Worm (Caenorhabditis elegans) whole organism, mixed stage, embryonic: ENCODE results near the gene efk-1.
A peak's percentile ranks its signal among the peaks of the same experiment; 100 is the strongest.

ENCODE experiments used
- M03D4.4 ChIP-seq: sonication (generic microtip); optimal IDR thresholded peaks from 2 replicates; lab custom pipeline; 2017; ENCODE audit warnings: mild to moderate bottlenecking, missing genetic modification characterization, missing compliant biosample characterization
- bed-3 ChIP-seq: fragments of 200-800 bp; sonication (Bioruptor generic); optimal IDR thresholded peaks from 3 replicates; lab custom pipeline; 2018; ENCODE audit warnings: mild to moderate bottlenecking, missing genetic modification characterization, moderate library complexity, missing compliant biosample characterization
- blmp-1 ChIP-seq: fragments of 150-350 bp; optimal IDR thresholded peaks from 2 replicates; lab custom pipeline; 2014; ENCODE audit warnings: missing biosample characterization, missing genetic modification characterization
- ceh-43 ChIP-seq: fragments of 200-800 bp; sonication (Bioruptor generic); optimal IDR thresholded peaks from 2 replicates; lab custom pipeline; 2018; ENCODE audit warnings: mild to moderate bottlenecking, missing genetic modification characterization, moderate library complexity, missing compliant biosample characterization
- ceh-83 ChIP-seq: fragments of 200-800 bp; sonication (Bioruptor generic); optimal IDR thresholded peaks from 2 replicates; lab custom pipeline; 2018; ENCODE audit warnings: mild to moderate bottlenecking, missing genetic modification characterization, missing compliant biosample characterization
- ces-1 ChIP-seq: fragments of 150-350 bp; optimal IDR thresholded peaks from 2 replicates; lab custom pipeline; 2014; ENCODE audit warnings: missing biosample characterization, missing genetic modification reagents, missing genetic modification characterization
- drap-1 ChIP-seq: fragments of 200-800 bp; sonication (Bioruptor generic); optimal IDR thresholded peaks from 3 replicates; lab custom pipeline; 2018; ENCODE audit warnings: mild to moderate bottlenecking, missing genetic modification characterization, missing compliant biosample characterization
- elt-3 ChIP-seq: fragments of 150-350 bp; optimal IDR thresholded peaks from 2 replicates; lab custom pipeline; 2014; ENCODE audit warnings: missing biosample characterization, missing genetic modification characterization
- ham-2 ChIP-seq: fragments of 200-800 bp; sonication (Bioruptor generic); optimal IDR thresholded peaks from 2 replicates; lab custom pipeline; 2018; ENCODE audit warnings: mild to moderate bottlenecking, missing genetic modification characterization, missing compliant biosample characterization
- lin-13 ChIP-seq: fragments of 150-350 bp; optimal IDR thresholded peaks from 2 replicates; lab custom pipeline; 2014; ENCODE audit warnings: missing biosample characterization, missing genetic modification characterization
- lin-32 ChIP-seq: fragments of 200-800 bp; sonication (Bioruptor generic); optimal IDR thresholded peaks from 2 replicates; lab custom pipeline; 2018; ENCODE audit warnings: mild to moderate bottlenecking, missing genetic modification characterization, missing compliant biosample characterization
- lsy-2 ChIP-seq: fragments of 150-350 bp; optimal IDR thresholded peaks from 2 replicates; lab custom pipeline; 2014; ENCODE audit warnings: missing biosample characterization, missing genetic modification characterization
- mab-5 ChIP-seq: fragments of 150-350 bp; optimal IDR thresholded peaks from 2 replicates; lab custom pipeline; 2014; ENCODE audit warnings: missing biosample characterization, missing genetic modification characterization
- mep-1 ChIP-seq: fragments of 150-350 bp; optimal IDR thresholded peaks from 2 replicates; lab custom pipeline; 2017; ENCODE audit warnings: missing biosample characterization, missing genetic modification reagents, missing genetic modification characterization, inconsistent platforms
- mls-2 ChIP-seq: sonication (generic microtip); optimal IDR thresholded peaks from 2 replicates; lab custom pipeline; 2016; ENCODE audit warnings: mild to moderate bottlenecking, missing genetic modification characterization, moderate library complexity, missing compliant biosample characterization
- nhr-12 ChIP-seq: fragments of 150-350 bp; optimal IDR thresholded peaks from 2 replicates; lab custom pipeline; 2014; ENCODE audit warnings: missing biosample characterization, missing genetic modification characterization
- nhr-2 ChIP-seq: fragments of 150-350 bp; optimal IDR thresholded peaks from 2 replicates; lab custom pipeline; 2014; ENCODE audit warnings: missing biosample characterization, missing genetic modification characterization
- nhr-237 ChIP-seq: fragments of 150-350 bp; optimal IDR thresholded peaks from 2 replicates; lab custom pipeline; 2014; ENCODE audit warnings: missing biosample characterization, missing genetic modification characterization
- nhr-28 ChIP-seq: fragments of 150-350 bp; optimal IDR thresholded peaks from 2 replicates; lab custom pipeline; 2014; ENCODE audit warnings: missing biosample characterization, missing genetic modification characterization
- nhr-76 ChIP-seq: sonication (generic microtip); optimal IDR thresholded peaks from 2 replicates; lab custom pipeline; 2017; ENCODE audit warnings: missing biosample characterization, missing genetic modification characterization
- pha-4 ChIP-seq: fragments of 150-350 bp; optimal IDR thresholded peaks from 2 replicates; lab custom pipeline; 2018; ENCODE audit warnings: missing biosample characterization, missing genetic modification reagents, missing genetic modification characterization
- sem-2 ChIP-seq: fragments of 200-800 bp; sonication (Bioruptor generic); optimal IDR thresholded peaks from 2 replicates; lab custom pipeline; 2018; ENCODE audit warnings: mild to moderate bottlenecking, missing genetic modification characterization, missing compliant biosample characterization
- snpc-4 ChIP-seq: fragments of 150-350 bp; optimal IDR thresholded peaks from 2 replicates; lab custom pipeline; 2014; ENCODE audit warnings: missing biosample characterization, missing genetic modification characterization
- sptf-1 ChIP-seq: sonication (generic microtip); optimal IDR thresholded peaks from 2 replicates; lab custom pipeline; 2017; ENCODE audit warnings: mild to moderate bottlenecking, missing genetic modification characterization, moderate library complexity, missing compliant biosample characterization
- tbx-8 ChIP-seq: fragments of 200-800 bp; sonication (Bioruptor generic); optimal IDR thresholded peaks from 2 replicates; lab custom pipeline; 2018; ENCODE audit warnings: mild to moderate bottlenecking, missing genetic modification characterization, moderate library complexity, missing compliant biosample characterization
- unc-120 ChIP-seq: sonication (generic microtip); optimal IDR thresholded peaks from 2 replicates; lab custom pipeline; 2017; ENCODE audit warnings: missing genetic modification characterization, missing compliant biosample characterization; ENCODE audit not compliant: poor library complexity, severe bottlenecking
- unc-39 ChIP-seq: fragments of 150-350 bp; optimal IDR thresholded peaks from 2 replicates; lab custom pipeline; 2014; ENCODE audit warnings: missing biosample characterization, missing genetic modification characterization
- unc-62 ChIP-seq: fragments of 150-350 bp; optimal IDR thresholded peaks from 2 replicates; lab custom pipeline; 2014; ENCODE audit warnings: missing biosample characterization, missing genetic modification reagents, missing genetic modification characterization
- ztf-11 ChIP-seq: fragments of 150-350 bp; optimal IDR thresholded peaks from 2 replicates; lab custom pipeline; 2014; ENCODE audit warnings: missing biosample characterization, missing genetic modification characterization

efk-1 gene

DNA sequence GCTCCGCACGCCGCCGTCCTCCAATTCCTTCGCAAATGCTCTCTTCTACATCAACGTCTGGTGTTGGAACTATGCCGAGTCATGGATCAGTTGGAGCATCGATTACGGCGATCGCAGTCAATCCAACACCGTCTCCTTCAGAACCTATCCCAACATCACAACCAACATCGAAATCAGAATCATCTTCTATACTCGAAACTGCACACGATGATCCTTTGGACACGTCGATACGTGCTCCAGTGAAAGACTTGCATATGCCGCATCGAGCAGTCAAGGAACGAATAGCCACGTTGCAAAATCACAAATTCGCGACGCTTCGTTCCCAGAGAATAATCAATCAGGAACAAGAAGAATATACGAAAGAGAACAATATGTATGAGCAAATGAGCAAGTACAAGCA is 47.4 kb downstream of the efk-1 start:
- TF ChIP-seq lin-13 (tag; lab: Kevin White, UChicago) (no peak), drap-1 (no peak), mls-2 (tag; lab: Kevin White, UChicago) (no peak), mab-5 (no peak), nhr-76 (tag; lab: Kevin White, UChicago) (no peak), ztf-11 (tag; lab: Kevin White, UChicago) (no peak), lsy-2 (tag; lab: Kevin White, UChicago) (no peak), ham-2 (GFP tag; lab: Kevin White, UChicago) (no peak), snpc-4 (tag; lab: Kevin White, UChicago) (no peak), nhr-28 (tag; lab: Kevin White, UChicago) (no peak), unc-39 (tag; lab: Kevin White, UChicago) (no peak), M03D4.4 (tag; lab: Kevin White, UChicago) (no peak), unc-120 (tag; lab: Kevin White, UChicago) (no peak), pha-4 (tag; lab: Kevin White, UChicago) (no peak), sptf-1 (tag; lab: Kevin White, UChicago) (no peak), bed-3 (GFP tag; lab: Kevin White, UChicago) (no peak), elt-3 (tag; lab: Kevin White, UChicago) (no peak), nhr-2 (tag; lab: Kevin White, UChicago) (no peak), unc-62 (GFP tag; lab: Kevin White, UChicago) (no peak)

DNA sequence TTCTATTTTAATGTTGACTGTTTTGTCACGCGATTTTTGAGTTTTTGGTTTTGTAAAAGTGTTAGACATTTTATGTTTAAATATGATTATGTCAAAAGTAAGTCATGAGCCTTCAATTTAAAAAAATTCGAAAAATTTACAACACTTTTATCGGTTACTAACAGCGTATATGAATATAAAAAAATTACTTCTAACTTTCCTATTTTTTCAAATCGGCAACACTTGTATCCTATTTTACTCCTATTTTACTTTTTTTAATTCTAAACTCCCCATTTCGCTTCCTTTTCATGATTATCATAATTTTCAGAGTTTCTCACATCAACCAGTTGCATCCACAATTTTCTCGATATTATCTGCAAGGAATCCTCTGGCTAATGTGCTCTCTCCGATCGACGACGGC is 50.0 kb downstream of the efk-1 start, which contains the start of gene kin-18:
Gene kin-18, plus strand, starts transcription at position 301 of the 400 bp plus-strand sequence.
- no peak for TF ChIP-seq unc-120 (tag; lab: Kevin White, UChicago)
- TF ChIP-seq mep-1 (tag; lab: Kevin White, UChicago), result no peak
- TF ChIP-seq pha-4 (tag; lab: Kevin White, UChicago), result no peak
- no peak for TF ChIP-seq lin-13 (tag; lab: Kevin White, UChicago)
- no peak for TF ChIP-seq nhr-12 (tag; lab: Kevin White, UChicago)

DNA sequence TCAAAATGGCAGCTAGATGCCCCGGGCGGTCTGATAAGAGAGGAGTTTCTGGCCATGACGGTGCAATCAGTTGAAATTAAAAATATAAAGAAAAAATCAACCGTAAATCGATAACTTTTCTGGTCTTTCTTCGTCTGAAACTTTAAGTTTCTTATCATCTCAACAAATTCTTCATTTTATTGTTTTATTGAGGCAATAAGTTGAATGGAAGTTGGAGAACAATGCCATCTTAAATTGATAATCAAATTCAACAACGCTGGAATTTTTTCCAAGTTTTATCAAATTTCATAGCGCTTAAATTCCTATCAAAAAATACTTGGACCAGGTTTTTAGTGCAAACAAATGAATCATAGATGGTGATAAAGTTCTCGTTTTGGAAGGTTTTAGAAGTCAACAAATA is 51.4 kb downstream of the efk-1 start:
- TF ChIP-seq nhr-2 (tag; lab: Kevin White, UChicago) (no peak), ceh-83 (GFP tag; lab: Kevin White, UChicago) (no peak), nhr-237 (no peak), lsy-2 (tag; lab: Kevin White, UChicago) (no peak), lin-32 (GFP tag; lab: Kevin White, UChicago) (no peak), snpc-4 (tag; lab: Kevin White, UChicago) (no peak), blmp-1 (tag; lab: Kevin White, UChicago) (no peak)

DNA sequence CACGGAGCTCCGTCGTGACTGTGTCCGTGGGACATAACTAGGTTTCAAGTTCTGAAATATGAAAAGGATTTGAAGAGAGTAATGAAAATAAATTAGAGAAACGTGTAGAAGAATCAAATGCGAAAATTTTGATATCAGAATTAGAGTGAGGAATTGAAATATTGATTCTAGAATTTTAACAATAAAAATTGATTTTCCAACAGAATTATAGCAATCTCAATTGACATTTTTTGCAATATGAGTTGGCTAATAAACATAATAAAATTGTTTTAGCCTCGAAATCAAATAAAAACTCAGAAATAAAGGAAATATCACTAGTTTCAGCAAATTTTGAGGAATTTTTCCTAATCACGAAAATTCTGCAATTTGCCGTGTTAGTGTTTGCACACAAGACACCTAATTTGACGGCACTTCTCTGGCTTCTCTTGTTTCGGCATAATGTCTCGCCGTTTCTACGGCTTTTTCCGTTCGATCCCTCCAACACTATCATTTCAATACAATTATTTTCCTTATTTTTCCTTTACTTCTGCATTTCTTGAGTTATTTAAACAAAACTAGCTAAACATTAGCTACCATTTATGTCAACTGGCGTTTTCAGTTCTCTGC is 52.0 kb downstream of the efk-1 start, which contains the start of gene nmt-1:
Gene nmt-1, minus strand, starts transcription at position 51 of the 606 bp plus-strand sequence.
- no peak for TF ChIP-seq tbx-8 (GFP tag; lab: Kevin White, UChicago)
- no peak for TF ChIP-seq nhr-12 (tag; lab: Kevin White, UChicago)
- TF ChIP-seq mep-1 (tag; lab: Kevin White, UChicago), result peak; percentile 19
- peak; percentile 73 for TF ChIP-seq ces-1 (GFP tag; lab: Kevin White, UChicago)
- no peak for TF ChIP-seq sptf-1 (tag; lab: Kevin White, UChicago)
- TF ChIP-seq M03D4.4 (tag; lab: Kevin White, UChicago), result no peak
- TF ChIP-seq unc-39 (tag; lab: Kevin White, UChicago), result no peak
- no peak for TF ChIP-seq sem-2 (GFP tag; lab: Kevin White, UChicago)
- TF ChIP-seq lsy-2 (tag; lab: Kevin White, UChicago), result peak; percentile 53
- no peak for TF ChIP-seq ceh-43 (GFP tag; lab: Kevin White, UChicago)
- TF ChIP-seq nhr-76 (tag; lab: Kevin White, UChicago), result no peak
- TF ChIP-seq ceh-83 (GFP tag; lab: Kevin White, UChicago), result no peak
